Worm (Caenorhabditis elegans) whole organism, L2 larva: ENCODE results near the gene str-35.

Source experiments
- F13H6.1 ChIP-seq: sonication (generic microtip); optimal IDR thresholded peaks from 2 replicates; lab custom pipeline; 2016; ENCODE audit warnings: missing genetic modification characterization, missing compliant biosample characterization
- R02D3.7 ChIP-seq: fragments of 150-350 bp; optimal IDR thresholded peaks from 2 replicates; lab custom pipeline; 2014; ENCODE audit warnings: missing biosample characterization, missing genetic modification characterization
- Y55F3AM.14 ChIP-seq: fragments of 200-800 bp; sonication (Bioruptor generic); optimal IDR thresholded peaks from 2 replicates; lab custom pipeline; 2018; ENCODE audit warnings: mild to moderate bottlenecking, missing genetic modification characterization, missing compliant biosample characterization
- ZK546.5 ChIP-seq: sonication (generic microtip); optimal IDR thresholded peaks from 2 replicates; lab custom pipeline; 2017; ENCODE audit warnings: missing biosample characterization, missing genetic modification characterization
- alr-1 ChIP-seq: fragments of 150-350 bp; optimal IDR thresholded peaks from 2 replicates; lab custom pipeline; 2014; ENCODE audit warnings: missing biosample characterization, missing genetic modification characterization
- aly-2 ChIP-seq: fragments of 150-350 bp; optimal IDR thresholded peaks from 2 replicates; lab custom pipeline; 2014; ENCODE audit warnings: missing biosample characterization, missing genetic modification characterization
- ama-1 ChIP-seq: fragments of 150-350 bp; optimal IDR thresholded peaks from 2 replicates; lab custom pipeline; 2018; ENCODE audit warnings: inconsistent platforms
- blmp-1 ChIP-seq: sonication (generic microtip); optimal IDR thresholded peaks from 2 replicates; lab custom pipeline; 2017; ENCODE audit warnings: missing genetic modification characterization, mild to moderate bottlenecking, missing compliant biosample characterization, antibody characterized with exemption, moderate library complexity; ENCODE audit not compliant: insufficient read depth
- ceh-16 ChIP-seq: fragments of 150-350 bp; optimal IDR thresholded peaks from 2 replicates; lab custom pipeline; 2014; ENCODE audit warnings: missing biosample characterization, missing genetic modification characterization
- ceh-82 ChIP-seq: fragments of 150-350 bp; optimal IDR thresholded peaks from 2 replicates; lab custom pipeline; 2014; ENCODE audit warnings: missing biosample characterization, missing genetic modification characterization
- crh-2 ChIP-seq: sonication (generic microtip); optimal IDR thresholded peaks from 2 replicates; lab custom pipeline; 2017; ENCODE audit warnings: missing biosample characterization, missing genetic modification characterization
- dmd-4 ChIP-seq: sonication (generic microtip); optimal IDR thresholded peaks from 2 replicates; lab custom pipeline; 2017; ENCODE audit warnings: missing biosample characterization, missing genetic modification characterization
- egl-27 ChIP-seq: sonication (generic microtip); optimal IDR thresholded peaks from 3 replicates; lab custom pipeline; 2017; ENCODE audit warnings: missing biosample characterization, missing genetic modification reagents, missing genetic modification characterization
- elt-1 ChIP-seq: fragments of 150-350 bp; optimal IDR thresholded peaks from 2 replicates; lab custom pipeline; 2014; ENCODE audit warnings: missing biosample characterization, missing genetic modification characterization
- fos-1 ChIP-seq: fragments of 150-350 bp; optimal IDR thresholded peaks from 2 replicates; lab custom pipeline; 2014; ENCODE audit warnings: missing biosample characterization, missing genetic modification characterization
- gmeb-1 ChIP-seq: fragments of 150-350 bp; optimal IDR thresholded peaks from 2 replicates; lab custom pipeline; 2014; ENCODE audit warnings: missing biosample characterization, missing genetic modification characterization
- lin-11 ChIP-seq: fragments of 150-350 bp; sonication (generic microtip); optimal IDR thresholded peaks from 2 replicates; lab custom pipeline; 2014; ENCODE audit warnings: missing biosample characterization, missing genetic modification characterization, inconsistent platforms, mixed read lengths
- lin-13 ChIP-seq: fragments of 150-350 bp; optimal IDR thresholded peaks from 2 replicates; lab custom pipeline; 2014; ENCODE audit warnings: missing biosample characterization, missing genetic modification reagents, missing genetic modification characterization
- lin-39 ChIP-seq: fragments of 150-350 bp; optimal IDR thresholded peaks from 2 replicates; lab custom pipeline; 2014; ENCODE audit warnings: missing biosample characterization, missing genetic modification reagents, missing genetic modification characterization
- lsy-2 ChIP-seq, 2 experiments: fragments of 150-350 bp in 1 of 2; sonication (generic microtip) in 1 of 2; optimal IDR thresholded peaks; 2 replicates each; lab custom pipeline; 2014 to 2017; ENCODE audit warnings: missing biosample characterization in 2 of 2, missing genetic modification characterization in 2 of 2
- mab-5 ChIP-seq: fragments of 150-350 bp; optimal IDR thresholded peaks from 2 replicates; lab custom pipeline; 2014; ENCODE audit warnings: missing biosample characterization, missing genetic modification characterization
- mbf-1 ChIP-seq: sonication (generic microtip); optimal IDR thresholded peaks from 2 replicates; lab custom pipeline; 2017; ENCODE audit warnings: missing biosample characterization, missing genetic modification characterization
- nhr-11 ChIP-seq: fragments of 150-350 bp; optimal IDR thresholded peaks from 2 replicates; lab custom pipeline; 2014; ENCODE audit warnings: missing biosample characterization, missing genetic modification characterization
- nhr-12 ChIP-seq: fragments of 150-350 bp; optimal IDR thresholded peaks from 2 replicates; lab custom pipeline; 2014; ENCODE audit warnings: missing biosample characterization, missing genetic modification characterization
- nhr-129 ChIP-seq: fragments of 150-350 bp; optimal IDR thresholded peaks from 2 replicates; lab custom pipeline; 2014; ENCODE audit warnings: missing biosample characterization, missing genetic modification characterization
- nhr-23 ChIP-seq: fragments of 150-350 bp; optimal IDR thresholded peaks from 2 replicates; lab custom pipeline; 2014; ENCODE audit warnings: missing biosample characterization, missing genetic modification reagents, missing genetic modification characterization
- nhr-237 ChIP-seq: fragments of 150-350 bp; optimal IDR thresholded peaks from 2 replicates; lab custom pipeline; 2014; ENCODE audit warnings: missing biosample characterization, missing genetic modification characterization
- nhr-25 ChIP-seq: fragments of 150-350 bp; sonication (generic microtip); optimal IDR thresholded peaks from 3 replicates; lab custom pipeline; 2014; ENCODE audit warnings: missing biosample characterization, missing genetic modification characterization
- nhr-6 ChIP-seq: fragments of 150-350 bp; optimal IDR thresholded peaks from 2 replicates; lab custom pipeline; 2014; ENCODE audit warnings: missing biosample characterization, missing genetic modification characterization
- nhr-77 ChIP-seq: fragments of 150-350 bp; optimal IDR thresholded peaks from 2 replicates; lab custom pipeline; 2014; ENCODE audit warnings: missing biosample characterization, missing genetic modification characterization
- peb-1 ChIP-seq: fragments of 150-350 bp; optimal IDR thresholded peaks from 2 replicates; lab custom pipeline; 2014; ENCODE audit warnings: missing biosample characterization, missing genetic modification characterization
- sem-4 ChIP-seq: fragments of 150-350 bp; optimal IDR thresholded peaks from 2 replicates; lab custom pipeline; 2014; ENCODE audit warnings: missing biosample characterization, missing genetic modification reagents, missing genetic modification characterization
- skn-1 ChIP-seq: sonication (generic microtip); optimal IDR thresholded peaks from 2 replicates; lab custom pipeline; 2017; ENCODE audit warnings: missing biosample characterization, missing genetic modification characterization
- sma-3 ChIP-seq: sonication (generic microtip); optimal IDR thresholded peaks from 2 replicates; lab custom pipeline; 2016; ENCODE audit warnings: missing genetic modification reagents, missing genetic modification characterization, missing compliant biosample characterization
- sma-9 ChIP-seq, 2 experiments: fragments of 150-350 bp in 1 of 2; sonication (generic microtip) in 1 of 2; optimal IDR thresholded peaks; 2 replicates each; lab custom pipeline; 2014 to 2016; ENCODE audit warnings: missing genetic modification characterization in 2 of 2, mild to moderate bottlenecking in 1 of 2, missing biosample characterization in 1 of 2, missing compliant biosample characterization in 1 of 2, missing genetic modification reagents in 1 of 2, moderate library complexity in 1 of 2
- snpc-4 ChIP-seq: fragments of 150-350 bp; optimal IDR thresholded peaks from 2 replicates; lab custom pipeline; 2014; ENCODE audit warnings: missing biosample characterization, missing genetic modification characterization
- unc-39 ChIP-seq: fragments of 150-350 bp; optimal IDR thresholded peaks from 2 replicates; lab custom pipeline; 2014; ENCODE audit warnings: missing biosample characterization, missing genetic modification characterization
- unc-55 ChIP-seq: fragments of 150-350 bp; sonication (generic microtip); optimal IDR thresholded peaks from 3 replicates; lab custom pipeline; 2014; ENCODE audit warnings: missing biosample characterization, missing genetic modification reagents, missing genetic modification characterization
- unc-62 ChIP-seq: fragments of 150-350 bp; optimal IDR thresholded peaks from 2 replicates; lab custom pipeline; 2014; ENCODE audit warnings: missing biosample characterization, missing genetic modification reagents, missing genetic modification characterization
- zag-1 ChIP-seq: fragments of 150-350 bp; optimal IDR thresholded peaks from 2 replicates; lab custom pipeline; 2014; ENCODE audit warnings: missing biosample characterization, missing genetic modification characterization
- ztf-1 ChIP-seq: fragments of 200-800 bp; sonication (Bioruptor generic); conservative IDR thresholded peaks from 2 replicates; pipeline ENCODE4 v1.3.6; 2022; ENCODE audit warnings: missing genetic modification characterization, missing compliant biosample characterization
- ztf-11 ChIP-seq: sonication (generic microtip); optimal IDR thresholded peaks from 2 replicates; lab custom pipeline; 2017; ENCODE audit warnings: missing biosample characterization, missing genetic modification characterization
- ztf-4 ChIP-seq: fragments of 150-350 bp; optimal IDR thresholded peaks from 2 replicates; lab custom pipeline; 2014; ENCODE audit warnings: missing biosample characterization, missing genetic modification characterization

Gene str-35

DNA sequence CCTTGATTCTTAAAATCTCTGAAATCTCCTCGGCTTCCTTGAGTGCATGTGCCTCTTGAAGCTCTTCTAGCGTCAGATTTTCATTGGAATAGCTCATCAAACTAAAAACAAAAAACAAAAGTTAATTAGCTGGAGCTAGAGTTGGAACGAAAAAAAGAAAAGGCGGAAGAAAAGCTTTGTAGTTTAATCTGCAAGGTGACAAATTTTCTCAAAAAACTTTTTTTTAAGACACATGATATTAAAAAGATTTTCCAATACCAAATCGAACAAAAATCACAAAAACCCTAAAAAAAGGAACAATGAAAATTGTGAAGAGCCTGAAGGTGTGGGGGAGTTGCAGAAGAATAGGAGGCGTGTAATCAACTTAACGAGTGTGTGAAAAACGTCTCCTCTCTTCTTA lies 20.0 kb upstream of the str-35 start, which contains the start of gene gnrr-5:
Gene gnrr-5, minus strand, starts transcription at position 101 of the 400 bp plus-strand sequence.
- TF ChIP-seq egl-27 (tag; lab: Kevin White, UChicago) (no peak), nhr-77 (no peak), Y55F3AM.14 (GFP tag; lab: Kevin White, UChicago) (no peak), alr-1 (tag; lab: Kevin White, UChicago) (no peak), nhr-25 (tag; lab: Kevin White, UChicago) (no peak), ztf-4 (tag; lab: Kevin White, UChicago) (no peak), blmp-1 (tag; lab: Kevin White, UChicago) (no peak), nhr-129 (tag; lab: Kevin White, UChicago) (no peak), lin-39 (no peak), peb-1 (no peak), lin-11 (tag; lab: Kevin White, UChicago) (no peak), dmd-4 (tag; lab: Kevin White, UChicago) (no peak), zag-1 (no peak), snpc-4 (tag; lab: Kevin White, UChicago) (no peak)
- TF ChIP-seq, all 48 proteins: peak for 0

- TF ChIP-seq ztf-11 (no peak), lsy-2 (tag; optimal IDR thresholded peaks at IDR 0.05; lab: Kevin White, UChicago) (no peak), peb-1 (no peak), zag-1 (no peak), ZK546.5 (tag; lab: Kevin White, UChicago) (no peak), Y55F3AM.14 (GFP tag; lab: Kevin White, UChicago) (no peak), unc-55 (GFP tag; lab: Kevin White, UChicago) (no peak), nhr-237 (tag; lab: Kevin White, UChicago) (no peak), nhr-11 (no peak), crh-2 (tag; lab: Kevin White, UChicago) (no peak)
Measured at ce11 chrV:4471065-4471464, 3.6 kb upstream of the str-35 start, which contains the start of gene T08H10.3. Gene T08H10.3, plus strand, starts transcription at chrV:4471365.

ce11 chrV:4481823-4482222 lies 7.2 kb downstream of the str-35 start:
- TF ChIP-seq nhr-77, result no peak
- TF ChIP-seq nhr-23 (tag; lab: Kevin White, UChicago), result no peak
- TF ChIP-seq mab-5 (tag; lab: Kevin White, UChicago), result no peak
- TF ChIP-seq fos-1 (tag; lab: Kevin White, UChicago), result no peak
- no peak for TF ChIP-seq skn-1 (tag; lab: Kevin White, UChicago)
- no peak for TF ChIP-seq zag-1
- no peak for TF ChIP-seq Y55F3AM.14 (GFP tag; lab: Kevin White, UChicago)
- no peak for TF ChIP-seq ztf-1 (GFP tag; lab: Robert Waterston, UW)
- TF ChIP-seq lin-39, result no peak
- no peak for TF ChIP-seq blmp-1 (tag; lab: Kevin White, UChicago)
- no peak for TF ChIP-seq crh-2 (tag; lab: Kevin White, UChicago)
- TF ChIP-seq dmd-4 (tag; lab: Kevin White, UChicago), result no peak
- TF ChIP-seq peb-1, result no peak
- no peak for TF ChIP-seq unc-55 (GFP tag; lab: Kevin White, UChicago)
- no peak for TF ChIP-seq R02D3.7
- TF ChIP-seq nhr-129 (tag; lab: Kevin White, UChicago), result no peak
- no peak for TF ChIP-seq ama-1 (lab: Kevin White, UChicago)

- peak; percentile 60 for TF ChIP-seq skn-1 (tag; lab: Kevin White, UChicago)
- TF ChIP-seq mbf-1, result no peak
- TF ChIP-seq lin-39, result no peak
- TF ChIP-seq nhr-12 (tag; lab: Kevin White, UChicago), result no peak
- TF ChIP-seq lin-11 (tag; lab: Kevin White, UChicago), result no peak
- TF ChIP-seq nhr-25 (tag; lab: Kevin White, UChicago), result peak; percentile 66
- TF ChIP-seq F13H6.1, result peak; percentile 4
- no peak for TF ChIP-seq zag-1
- no peak for TF ChIP-seq ama-1 (lab: Kevin White, UChicago)
- peak; percentile 56 for TF ChIP-seq blmp-1 (tag; lab: Kevin White, UChicago)
- TF ChIP-seq ceh-82 (tag; lab: Kevin White, UChicago), result no peak
- no peak for TF ChIP-seq peb-1
- TF ChIP-seq sma-3 (GFP tag; lab: Kevin White, UChicago), result peak; percentile 19
- no peak for TF ChIP-seq mab-5 (tag; lab: Kevin White, UChicago)
- no peak for TF ChIP-seq nhr-237 (tag; lab: Kevin White, UChicago)
- TF ChIP-seq alr-1 (tag; lab: Kevin White, UChicago), result no peak
- TF ChIP-seq sem-4 (tag; lab: Kevin White, UChicago), result no peak
- TF ChIP-seq elt-1, result no peak
- TF ChIP-seq ceh-16 (tag; lab: Kevin White, UChicago), result no peak
- TF ChIP-seq lsy-2 (tag; optimal IDR thresholded peaks at IDR 0.05; lab: Kevin White, UChicago), result peak in 1 of 2 experiments; percentile 39
- no peak for TF ChIP-seq ztf-4 (tag; lab: Kevin White, UChicago)
- TF ChIP-seq nhr-129 (tag; lab: Kevin White, UChicago), result peak; percentile 85
- TF ChIP-seq ZK546.5 (tag; lab: Kevin White, UChicago), result no peak
- no peak for TF ChIP-seq unc-62
- TF ChIP-seq unc-39 (tag; lab: Kevin White, UChicago), result no peak
- TF ChIP-seq dmd-4 (tag; lab: Kevin White, UChicago), result no peak
- TF ChIP-seq nhr-6 (tag; lab: Kevin White, UChicago), result no peak
- TF ChIP-seq gmeb-1 (tag; lab: Kevin White, UChicago), result peak; percentile 15
- TF ChIP-seq egl-27 (tag; lab: Kevin White, UChicago), result no peak
- TF ChIP-seq crh-2 (tag; lab: Kevin White, UChicago), result peak; percentile 29
- peak; percentile 35 for TF ChIP-seq sma-9 (GFP tag; optimal IDR thresholded peaks at IDR 0.05; lab: Kevin White, UChicago)
- TF ChIP-seq sma-9 (tag; optimal IDR thresholded peaks at IDR 0.05; lab: Kevin White, UChicago), result no peak
- TF ChIP-seq ztf-11, result no peak
- peak; percentile 77 for TF ChIP-seq fos-1 (tag; lab: Kevin White, UChicago)
- TF ChIP-seq lin-13 (GFP tag; lab: Kevin White, UChicago), result no peak
- TF ChIP-seq aly-2 (tag; lab: Kevin White, UChicago), result no peak
Measured at ce11 chrV:4483049-4483507, 8.4 kb downstream of the str-35 start, which contains the start of gene exc-15. Gene exc-15, plus strand, starts transcription at chrV:4483459.
